Worm (Caenorhabditis elegans) whole organism, young adult: ENCODE results near the gene ngn-1.
A peak's percentile ranks its signal among the peaks of the same experiment; 100 is the strongest.

Experiments
- B0336.3 ChIP-seq: fragments of 200-800 bp; sonication (Bioruptor generic); IDR thresholded peaks from 2 replicates; pipeline ENCODE4 v1.3.6; 2022; ENCODE audit warnings: missing genetic modification characterization, missing compliant biosample characterization
- C06A6.2 ChIP-seq: fragments of 200-800 bp; sonication (Bioruptor generic); conservative IDR thresholded peaks from 2 replicates; pipeline ENCODE4 v1.3.6; 2022; ENCODE audit warnings: missing genetic modification characterization, missing compliant biosample characterization
- F37B4.10 ChIP-seq: fragments of 200-800 bp; sonication (Bioruptor generic); IDR thresholded peaks from 2 replicates; pipeline ENCODE4 v1.3.6; 2022; ENCODE audit warnings: missing genetic modification characterization, missing compliant biosample characterization
- F39B2.1 ChIP-seq: fragments of 200-800 bp; sonication (Bioruptor generic); IDR thresholded peaks from 2 replicates; pipeline ENCODE4 v1.3.6; 2022; ENCODE audit warnings: missing genetic modification reagents, missing genetic modification characterization, missing compliant biosample characterization
- F49E8.2 ChIP-seq: sonication (generic microtip); optimal IDR thresholded peaks from 3 replicates; lab custom pipeline; 2017; ENCODE audit warnings: missing genetic modification characterization, mild to moderate bottlenecking, missing compliant biosample characterization, antibody characterized with exemption, moderate library complexity; ENCODE audit not compliant: insufficient read depth
- F52B5.7 ChIP-seq: sonication (generic microtip); optimal IDR thresholded peaks from 2 replicates; lab custom pipeline; 2016; ENCODE audit warnings: mild to moderate bottlenecking, missing genetic modification characterization, missing compliant biosample characterization
- T07F8.4 ChIP-seq: sonication (generic microtip); optimal IDR thresholded peaks from 2 replicates; lab custom pipeline; 2016; ENCODE audit warnings: mild to moderate bottlenecking, missing genetic modification characterization, moderate library complexity, missing compliant biosample characterization
- Y53F4B.3 ChIP-seq: fragments of 200-800 bp; sonication (Bioruptor generic); IDR thresholded peaks from 2 replicates; pipeline ENCODE4 v1.3.6; 2022; ENCODE audit warnings: missing genetic modification reagents, missing genetic modification characterization, missing compliant biosample characterization
- akir-1 ChIP-seq: fragments of 200-800 bp; sonication (Bioruptor generic); optimal IDR thresholded peaks from 2 replicates; lab custom pipeline; 2018; ENCODE audit warnings: mild to moderate bottlenecking, missing genetic modification characterization, moderate library complexity, missing compliant biosample characterization
- ccch-3 ChIP-seq: fragments of 200-800 bp; sonication (Bioruptor generic); optimal IDR thresholded peaks from 2 replicates; lab custom pipeline; 2018; ENCODE audit warnings: mild to moderate bottlenecking, missing genetic modification characterization, missing compliant biosample characterization
- ceh-27 ChIP-seq: fragments of 200-800 bp; sonication (Bioruptor generic); optimal IDR thresholded peaks from 2 replicates; lab custom pipeline; 2018; ENCODE audit warnings: mild to moderate bottlenecking, missing genetic modification characterization, moderate library complexity, missing compliant biosample characterization
- ceh-79 ChIP-seq: sonication (generic microtip); optimal IDR thresholded peaks from 2 replicates; lab custom pipeline; 2017; ENCODE audit warnings: mild to moderate bottlenecking, missing genetic modification characterization, missing compliant biosample characterization
- ceh-91 ChIP-seq: fragments of 200-800 bp; sonication (Bioruptor generic); IDR thresholded peaks from 2 replicates; pipeline ENCODE4 v1.3.6; 2022; ENCODE audit warnings: missing genetic modification reagents, missing genetic modification characterization, missing compliant biosample characterization
- die-1 ChIP-seq: sonication (generic microtip); optimal IDR thresholded peaks from 2 replicates; lab custom pipeline; 2016; ENCODE audit warnings: missing genotype, mild to moderate bottlenecking, missing genetic modification characterization, missing compliant biosample characterization
- dox-1 ChIP-seq: fragments of 200-800 bp; sonication (Bioruptor generic); IDR thresholded peaks from 2 replicates; pipeline ENCODE4 v1.3.6; 2022; ENCODE audit warnings: missing genetic modification reagents, missing genetic modification characterization, missing compliant biosample characterization
- dpl-1 ChIP-seq: fragments of 150-350 bp; optimal IDR thresholded peaks from 2 replicates; lab custom pipeline; 2014; ENCODE audit warnings: missing biosample characterization, missing genetic modification reagents, missing genetic modification characterization
- egl-18 ChIP-seq: fragments of 200-800 bp; sonication (Bioruptor generic); IDR thresholded peaks from 2 replicates; pipeline ENCODE4 v1.3.6; 2022; ENCODE audit warnings: missing genetic modification reagents, missing genetic modification characterization, missing compliant biosample characterization
- egl-44 ChIP-seq: fragments of 200-800 bp; sonication (Bioruptor generic); IDR thresholded peaks from 2 replicates; pipeline ENCODE4 v1.3.6; 2022; ENCODE audit warnings: missing genetic modification reagents, missing genetic modification characterization, missing compliant biosample characterization
- egrh-3 ChIP-seq: fragments of 200-800 bp; sonication (Bioruptor generic); IDR thresholded peaks from 2 replicates; pipeline ENCODE4 v1.3.6; 2022; ENCODE audit warnings: missing genetic modification reagents, missing genetic modification characterization, missing compliant biosample characterization
- hlh-12 ChIP-seq: sonication (generic microtip); optimal IDR thresholded peaks from 2 replicates; lab custom pipeline; 2016; ENCODE audit warnings: missing genetic modification characterization, missing compliant biosample characterization
- hmg-1.2 ChIP-seq: fragments of 200-800 bp; sonication (Bioruptor generic); IDR thresholded peaks from 2 replicates; pipeline ENCODE4 v1.3.6; 2022; ENCODE audit warnings: missing genetic modification reagents, missing genetic modification characterization, missing compliant biosample characterization
- hrde-1 ChIP-seq: sonication (generic microtip); optimal IDR thresholded peaks from 2 replicates; lab custom pipeline; 2016; ENCODE audit warnings: missing genetic modification characterization, mild to moderate bottlenecking, missing compliant biosample characterization, moderate library complexity, missing genotype, missing genetic modification reagents, borderline replicate concordance
- hsf-1 ChIP-seq: fragments of 200-800 bp; sonication (Bioruptor generic); IDR thresholded peaks from 2 replicates; pipeline ENCODE4 v1.3.6; 2022; ENCODE audit warnings: missing genetic modification reagents, missing genetic modification characterization, missing compliant biosample characterization
- let-526 ChIP-seq: fragments of 200-800 bp; sonication (Bioruptor generic); IDR thresholded peaks from 2 replicates; pipeline ENCODE4 v1.3.6; 2022; ENCODE audit warnings: missing genetic modification reagents, missing genetic modification characterization, missing compliant biosample characterization
- lin-26 ChIP-seq: fragments of 200-800 bp; sonication (Bioruptor generic); IDR thresholded peaks from 2 replicates; pipeline ENCODE4 v1.3.6; 2022; ENCODE audit warnings: missing genetic modification reagents, missing genetic modification characterization, missing compliant biosample characterization
- lin-40 ChIP-seq: sonication (generic microtip); optimal IDR thresholded peaks from 2 replicates; lab custom pipeline; 2016; ENCODE audit warnings: missing genetic modification characterization, mild to moderate bottlenecking, missing compliant biosample characterization, missing genotype, missing genetic modification reagents
- lin-54 ChIP-seq: fragments of 200-800 bp; sonication (Bioruptor generic); optimal IDR thresholded peaks from 2 replicates; lab custom pipeline; 2018; ENCODE audit warnings: mild to moderate bottlenecking, missing genetic modification characterization, missing compliant biosample characterization
- madf-10 ChIP-seq: sonication (generic microtip); optimal IDR thresholded peaks from 2 replicates; lab custom pipeline; 2016; ENCODE audit warnings: mild to moderate bottlenecking, missing genetic modification characterization, missing compliant biosample characterization
- madf-3 ChIP-seq: fragments of 200-800 bp; sonication (Bioruptor generic); IDR thresholded peaks from 2 replicates; pipeline ENCODE4 v1.3.6; 2022; ENCODE audit warnings: missing genetic modification reagents, missing genetic modification characterization, missing compliant biosample characterization
- mes-4 ChIP-seq: sonication (generic microtip); optimal IDR thresholded peaks from 2 replicates; lab custom pipeline; 2016; ENCODE audit warnings: missing genotype, missing genetic modification characterization, missing compliant biosample characterization
- nhr-120 ChIP-seq: fragments of 200-800 bp; sonication (Bioruptor generic); IDR thresholded peaks from 2 replicates; pipeline ENCODE4 v1.3.6; 2022; ENCODE audit warnings: missing genetic modification characterization, missing compliant biosample characterization
- nhr-179 ChIP-seq: sonication (generic microtip); optimal IDR thresholded peaks from 2 replicates; lab custom pipeline; 2016; ENCODE audit warnings: mild to moderate bottlenecking, missing genetic modification characterization, missing compliant biosample characterization
- pha-4 ChIP-seq: fragments of 150-350 bp; sonication (generic microtip); optimal IDR thresholded peaks from 2 replicates; lab custom pipeline; 2014; ENCODE audit warnings: missing biosample characterization, missing genetic modification reagents, missing genetic modification characterization
- rcor-1 ChIP-seq: fragments of 200-800 bp; sonication (Bioruptor generic); IDR thresholded peaks from 2 replicates; pipeline ENCODE4 v1.3.6; 2022; ENCODE audit warnings: missing genetic modification reagents, missing genetic modification characterization, missing compliant biosample characterization
- rpc-1 ChIP-seq, 2 experiments: fragments of 150-350 bp in 1 of 2; sonication (generic microtip) in 1 of 2; optimal IDR thresholded peaks; 2 replicates each; lab custom pipeline; 2014 to 2018; ENCODE audit warnings: missing biosample characterization in 1 of 2, missing genetic modification characterization in 1 of 2, missing genetic modification reagents in 1 of 2, missing genotype in 1 of 2
- sdz-38 ChIP-seq: sonication (generic microtip); optimal IDR thresholded peaks from 2 replicates; lab custom pipeline; 2016; ENCODE audit warnings: missing genotype, missing genetic modification characterization, missing compliant biosample characterization
- snpc-1.3 ChIP-seq: sonication (generic microtip); optimal IDR thresholded peaks from 2 replicates; lab custom pipeline; 2017; ENCODE audit warnings: missing genetic modification characterization, mild to moderate bottlenecking, missing compliant biosample characterization, antibody characterized with exemption, moderate library complexity, missing genotype, missing genetic modification reagents; ENCODE audit not compliant: insufficient read depth
- unc-130 ChIP-seq: sonication (generic microtip); optimal IDR thresholded peaks from 2 replicates; lab custom pipeline; 2016; ENCODE audit warnings: missing genetic modification reagents, missing genetic modification characterization, missing compliant biosample characterization
- xnd-1 ChIP-seq: sonication (generic microtip); optimal IDR thresholded peaks from 2 replicates; lab custom pipeline; 2016; ENCODE audit warnings: missing genotype, missing genetic modification reagents, missing genetic modification characterization, missing compliant biosample characterization
- zfh-2 ChIP-seq: fragments of 200-800 bp; sonication (Bioruptor generic); conservative IDR thresholded peaks from 2 replicates; pipeline ENCODE4 v1.3.6; 2022; ENCODE audit warnings: missing genetic modification reagents, missing genetic modification characterization, missing compliant biosample characterization
- ztf-18 ChIP-seq: sonication (generic microtip); optimal IDR thresholded peaks from 2 replicates; lab custom pipeline; 2016; ENCODE audit warnings: missing genotype, mild to moderate bottlenecking, missing genetic modification characterization, missing compliant biosample characterization
- ztf-26 ChIP-seq: sonication (generic microtip); optimal IDR thresholded peaks from 2 replicates; lab custom pipeline; 2017; ENCODE audit warnings: missing genetic modification characterization, missing compliant biosample characterization
- ztf-28 ChIP-seq: fragments of 200-800 bp; sonication (Bioruptor generic); IDR thresholded peaks from 2 replicates; pipeline ENCODE4 v1.3.6; 2022; ENCODE audit warnings: missing genetic modification reagents, missing genetic modification characterization, missing compliant biosample characterization
- ztf-6 ChIP-seq: fragments of 200-800 bp; sonication (Bioruptor generic); IDR thresholded peaks from 2 replicates; pipeline ENCODE4 v1.3.6; 2022; ENCODE audit warnings: missing genetic modification reagents, missing genetic modification characterization, missing compliant biosample characterization

The ngn-1 gene

ce11 chrIV:2658733-2659132 lies 30.7 kb upstream of the ngn-1 start (continued):
- no peak for TF ChIP-seq C06A6.2 (GFP tag; lab: Robert Waterston, UW)
- no peak for TF ChIP-seq ceh-27 (GFP tag; lab: Kevin White, UChicago)
- TF ChIP-seq T07F8.4 (tag; lab: Kevin White, UChicago), result peak; percentile 16
- no peak for TF ChIP-seq pha-4 (tag; lab: Kevin White, UChicago)
- peak; percentile 49 for TF ChIP-seq ceh-79 (tag; lab: Kevin White, UChicago)
- no peak for TF ChIP-seq mes-4 (tag; lab: Kevin White, UChicago)
- TF ChIP-seq xnd-1 (tag; lab: Kevin White, UChicago), result peak; percentile 7
- TF ChIP-seq F37B4.10 (GFP tag; lab: Robert Waterston, UW), result no peak
- peak; percentile 74 for TF ChIP-seq ztf-18 (tag; lab: Kevin White, UChicago)
- TF ChIP-seq F49E8.2, result peak; percentile 4
- no peak for TF ChIP-seq snpc-1.3 (tag; lab: Kevin White, UChicago)
- peak; percentile 25 for TF ChIP-seq F52B5.7 (tag; lab: Kevin White, UChicago)
- TF ChIP-seq B0336.3 (GFP tag; lab: Robert Waterston, UW), result peak; percentile 14; the same call in 1 of the 2 replicates
- no peak for TF ChIP-seq nhr-120 (GFP tag; lab: Robert Waterston, UW)
- TF ChIP-seq hmg-1.2 (GFP tag; lab: Robert Waterston, UW), result peak; percentile 51; the same call in 1 of the 2 replicates
- no peak for TF ChIP-seq egl-18 (GFP tag; lab: Robert Waterston, UW)
- peak; percentile 65 for TF ChIP-seq die-1 (tag; lab: Kevin White, UChicago)
- no peak for TF ChIP-seq hsf-1
- no peak for TF ChIP-seq lin-40 (tag; lab: Kevin White, UChicago)
- no peak for TF ChIP-seq rcor-1 (GFP tag; lab: Robert Waterston, UW)
- no peak for TF ChIP-seq Y53F4B.3 (GFP tag; lab: Robert Waterston, UW)
- no peak for TF ChIP-seq akir-1 (GFP tag; lab: Kevin White, UChicago)
- no peak for TF ChIP-seq F39B2.1 (GFP tag; lab: Robert Waterston, UW)
- TF ChIP-seq rpc-1 (optimal IDR thresholded peaks at IDR 0.05; lab: Kevin White, UChicago), result peak; percentile 71
- peak; percentile 94 for TF ChIP-seq rpc-1 (tag; optimal IDR thresholded peaks at IDR 0.05; lab: Kevin White, UChicago)
- TF ChIP-seq hlh-12 (tag; lab: Kevin White, UChicago), result no peak
- no peak for TF ChIP-seq ztf-28 (GFP tag; lab: Robert Waterston, UW)
- peak; percentile 34; the same call in 1 of the 2 replicates for TF ChIP-seq madf-3
- no peak for TF ChIP-seq ccch-3
- peak; percentile 15 for TF ChIP-seq madf-10 (tag; lab: Kevin White, UChicago)
- TF ChIP-seq lin-54 (GFP tag; lab: Kevin White, UChicago), result peak; percentile 17
- TF ChIP-seq dox-1, result peak; percentile 31; the same call in 1 of the 2 replicates
- no peak for TF ChIP-seq egl-44 (GFP tag; lab: Robert Waterston, UW)
- TF ChIP-seq let-526 (GFP tag; lab: Robert Waterston, UW), result no peak
- TF ChIP-seq dpl-1, result no peak
- TF ChIP-seq hrde-1 (tag; lab: Kevin White, UChicago), result no peak
- TF ChIP-seq nhr-179 (tag; lab: Kevin White, UChicago), result no peak
- TF ChIP-seq zfh-2 (GFP tag; lab: Robert Waterston, UW), result no peak
- TF ChIP-seq egrh-3 (GFP tag; lab: Robert Waterston, UW), result no peak
- TF ChIP-seq sdz-38 (tag; lab: Kevin White, UChicago), result no peak
- TF ChIP-seq ceh-91 (GFP tag; lab: Robert Waterston, UW), result no peak
- no peak for TF ChIP-seq ztf-6 (GFP tag; lab: Robert Waterston, UW)
- no peak for TF ChIP-seq unc-130
- TF ChIP-seq lin-26 (GFP tag; lab: Robert Waterston, UW), result peak; percentile 75
- no peak for TF ChIP-seq ztf-26 (tag; lab: Kevin White, UChicago)
